Fruit fly (Drosophila melanogaster) whole organism, embryonic: ENCODE data around the gene CG42397.

Source experiments
- Awh ChIP-seq: fragments of 200-800 bp; sonication (Bioruptor generic); IDR thresholded peaks from 2 replicates; pipeline ENCODE4, ENCODE4 v1.3.6; 2022; ENCODE audit warnings: missing biosample characterization, missing genetic modification characterization
- CG11398 ChIP-seq: fragments of 200-800 bp; sonication (Bioruptor generic); optimal IDR thresholded peaks from 2 replicates; lab custom pipeline; 2016; ENCODE audit warnings: missing biosample characterization, missing genetic modification characterization
- CG12219 ChIP-seq: fragments of 200-800 bp; sonication (Bioruptor generic); optimal IDR thresholded peaks from 3 replicates; lab custom pipeline; 2018; ENCODE audit warnings: missing biosample characterization, mild to moderate bottlenecking, missing genetic modification characterization
- CG1233 ChIP-seq: fragments of 200-800 bp; sonication (Bioruptor generic); optimal IDR thresholded peaks from 4 replicates; lab custom pipeline; 2018; ENCODE audit warnings: missing biosample characterization, mild to moderate bottlenecking, missing genetic modification characterization
- CG1602 ChIP-seq: fragments of 200-800 bp; sonication (Bioruptor generic); optimal IDR thresholded peaks from 3 replicates; lab custom pipeline; 2016; ENCODE audit warnings: missing biosample characterization, missing genetic modification characterization
- CG17328 ChIP-seq: fragments of 200-800 bp; sonication (Bioruptor generic); IDR thresholded peaks from 2 replicates; pipeline ENCODE4 v1.3.6; 2022; ENCODE audit warnings: missing biosample characterization, missing genetic modification characterization
- CG17829 ChIP-seq: fragments of 200-800 bp; optimal IDR thresholded peaks from 2 replicates; lab custom pipeline; 2019; ENCODE audit warnings: missing biosample characterization, mild to moderate bottlenecking, missing genetic modification characterization, moderate library complexity
- CG18599 ChIP-seq: fragments of 200-800 bp; sonication (Bioruptor generic); optimal IDR thresholded peaks from 3 replicates; lab custom pipeline; 2017; ENCODE audit warnings: missing biosample characterization, missing genetic modification characterization, mild to moderate bottlenecking, moderate library complexity, missing genetic modification reagents
- CG2129 ChIP-seq: fragments of 200-800 bp; sonication (Bioruptor generic); IDR thresholded peaks from 2 replicates; pipeline ENCODE4 v1.3.6; 2022; ENCODE audit warnings: missing biosample characterization, missing genetic modification characterization; ENCODE audit not compliant: partially characterized antibody
- CG2199 ChIP-seq: fragments of 200-800 bp; sonication (Bioruptor generic); IDR thresholded peaks from 3 replicates; pipeline ENCODE4 v1.3.6; 2022; ENCODE audit warnings: missing biosample characterization, missing genetic modification characterization
- CG2202 ChIP-seq: fragments of 200-800 bp; sonication (Bioruptor generic); optimal IDR thresholded peaks from 2 replicates; lab custom pipeline; 2018; ENCODE audit warnings: missing biosample characterization, mild to moderate bottlenecking, missing genetic modification characterization
- CG2678 ChIP-seq: fragments of 200-800 bp; sonication (Bioruptor generic); optimal IDR thresholded peaks from 3 replicates; lab custom pipeline; 2019; ENCODE audit warnings: missing biosample characterization, mild to moderate bottlenecking, missing genetic modification characterization, moderate library complexity
- CG32767 ChIP-seq: fragments of 200-800 bp; sonication (Bioruptor generic); IDR thresholded peaks from 2 replicates; pipeline ENCODE4 v1.3.6; 2022; ENCODE audit warnings: missing biosample characterization, missing genetic modification characterization
- CG3838 ChIP-seq: fragments of 200-800 bp; sonication (Bioruptor generic); optimal IDR thresholded peaks from 3 replicates; lab custom pipeline; 2016; ENCODE audit warnings: missing biosample characterization, missing genetic modification characterization
- CG3847 ChIP-seq: fragments of 200-800 bp; sonication (Bioruptor generic); IDR thresholded peaks from 2 replicates; pipeline ENCODE4 v1.3.6; 2022; ENCODE audit warnings: missing biosample characterization, missing genetic modification characterization
- CG42726 ChIP-seq: fragments of 200-800 bp; sonication (Bioruptor generic); IDR thresholded peaks from 2 replicates; pipeline ENCODE4 v1.3.6; 2022; ENCODE audit warnings: missing biosample characterization, missing genetic modification characterization; ENCODE audit not compliant: partially characterized antibody
- CG4404 ChIP-seq: fragments of 200-800 bp; sonication (Bioruptor generic); IDR thresholded peaks from 2 replicates; pipeline ENCODE4 v1.3.6; 2022; ENCODE audit warnings: missing biosample characterization, missing genetic modification characterization
- CG6272 ChIP-seq: fragments of 200-800 bp; sonication (Bioruptor generic); IDR thresholded peaks from 2 replicates; pipeline ENCODE4 v1.3.6; 2022; ENCODE audit warnings: missing biosample characterization, missing genetic modification characterization
- CG6689 ChIP-seq: fragments of 200-800 bp; sonication (Bioruptor generic); IDR thresholded peaks from 2 replicates; pipeline ENCODE4 v1.3.6; 2022; ENCODE audit warnings: missing biosample characterization, missing genetic modification characterization
- CG7987 ChIP-seq: fragments of 200-800 bp; sonication (Bioruptor generic); optimal IDR thresholded peaks from 2 replicates; lab custom pipeline; 2018; ENCODE audit warnings: missing biosample characterization, mild to moderate bottlenecking, missing genetic modification characterization, moderate library complexity
- CG8359 ChIP-seq: fragments of 200-800 bp; sonication (Bioruptor generic); optimal IDR thresholded peaks from 2 replicates; lab custom pipeline; 2017; ENCODE audit warnings: missing biosample characterization, mild to moderate bottlenecking, missing genetic modification characterization, borderline replicate concordance
- CTCF ChIP-seq: fragments of 200-800 bp; sonication (Bioruptor generic); optimal IDR thresholded peaks from 2 replicates; lab custom pipeline; 2017; ENCODE audit warnings: missing biosample characterization, mild to moderate bottlenecking, missing genetic modification characterization, moderate library complexity
- CkIIα-i1 ChIP-seq: fragments of 200-800 bp; sonication (Bioruptor generic); IDR thresholded peaks from 2 replicates; pipeline ENCODE4 v1.3.6; 2022; ENCODE audit warnings: missing biosample characterization, missing genetic modification characterization
- D19B ChIP-seq: fragments of 200-800 bp; sonication (Bioruptor generic); optimal IDR thresholded peaks from 2 replicates; lab custom pipeline; 2017; ENCODE audit warnings: missing biosample characterization, mild to moderate bottlenecking, missing genetic modification characterization
- Dp ChIP-seq: fragments of 200-800 bp; sonication (Bioruptor generic); optimal IDR thresholded peaks from 2 replicates; lab custom pipeline; 2018; ENCODE audit warnings: missing biosample characterization, mild to moderate bottlenecking, missing genetic modification characterization, moderate library complexity
- Drgx ChIP-seq: fragments of 200-800 bp; sonication (Bioruptor generic); IDR thresholded peaks from 2 replicates; pipeline ENCODE4 v1.3.6; 2022; ENCODE audit warnings: missing biosample characterization, missing genetic modification characterization
- HLH3B ChIP-seq: fragments of 200-800 bp; sonication (Bioruptor generic); IDR thresholded peaks from 2 replicates; pipeline ENCODE4 v1.3.6; 2022; ENCODE audit warnings: missing biosample characterization, missing genetic modification characterization
- Hmr ChIP-seq: fragments of 200-800 bp; sonication (Bioruptor generic); optimal IDR thresholded peaks from 3 replicates; lab custom pipeline; 2017; ENCODE audit warnings: mild to moderate bottlenecking, missing biosample characterization, missing genetic modification reagents, missing genetic modification characterization
- MBD-R2 ChIP-seq: fragments of 200-800 bp; sonication (Bioruptor generic); IDR thresholded peaks from 2 replicates; pipeline ENCODE4 v1.3.6; 2022; ENCODE audit warnings: missing biosample characterization, missing genetic modification characterization
- Optix ChIP-seq: fragments of 200-800 bp; sonication (Bioruptor generic); IDR thresholded peaks from 3 replicates; pipeline ENCODE4 v1.3.6; 2022; ENCODE audit warnings: missing biosample characterization, missing genetic modification characterization
- Poxn ChIP-seq: fragments of 200-800 bp; sonication (Bioruptor generic); IDR thresholded peaks from 2 replicates; pipeline ENCODE4 v1.3.6; 2022; ENCODE audit warnings: missing biosample characterization, missing genetic modification characterization
- cad ChIP-seq: fragments of >200 bp; optimal IDR thresholded peaks from 2 replicates; lab custom pipeline; 2017; ENCODE audit warnings: missing biosample characterization, missing genetic modification characterization
- corto ChIP-seq: fragments of 200-800 bp; sonication (Bioruptor generic); optimal IDR thresholded peaks from 2 replicates; lab custom pipeline; 2016; ENCODE audit warnings: missing biosample characterization, mild to moderate bottlenecking, missing genetic modification characterization, moderate library complexity
- disco-r ChIP-seq: fragments of 200-800 bp; sonication (Bioruptor generic); optimal IDR thresholded peaks from 2 replicates; lab custom pipeline; 2016; ENCODE audit warnings: missing biosample characterization, missing genetic modification characterization
- fu2 ChIP-seq: fragments of 200-800 bp; sonication (Bioruptor generic); optimal IDR thresholded peaks from 2 replicates; lab custom pipeline; 2016; ENCODE audit warnings: missing biosample characterization, missing genetic modification characterization
- hbn ChIP-seq: fragments of 200-800 bp; sonication (Bioruptor generic); IDR thresholded peaks from 2 replicates; pipeline ENCODE4 v1.3.6; 2022; ENCODE audit warnings: missing biosample characterization, missing genetic modification characterization; ENCODE audit not compliant: partially characterized antibody
- lbe ChIP-seq: fragments of 200-800 bp; sonication (Bioruptor generic); optimal IDR thresholded peaks from 2 replicates; lab custom pipeline; 2016; ENCODE audit warnings: missing biosample characterization, mild to moderate bottlenecking, missing genetic modification characterization
- pum ChIP-seq: fragments of 200-800 bp; sonication (Bioruptor generic); optimal IDR thresholded peaks from 2 replicates; lab custom pipeline; 2016; ENCODE audit warnings: missing biosample characterization, missing genetic modification characterization
- stwl ChIP-seq: fragments of 200-800 bp; sonication (Bioruptor generic); optimal IDR thresholded peaks from 3 replicates; lab custom pipeline; 2018; ENCODE audit warnings: missing biosample characterization, mild to moderate bottlenecking, missing genetic modification characterization, moderate library complexity

CG42397 gene

dm6 chr3L:11973690-11974089, at the start of gene CG42397:
CG42397 (minus strand) TSS chr3L:11973790.
- peak; percentile 39 for TF ChIP-seq D19B (GFP tag; lab: Kevin White, UChicago)
- no peak for TF ChIP-seq CG42726 (GFP tag; lab: Robert Waterston, UW)
- no peak for TF ChIP-seq CG3847 (GFP tag; lab: Robert Waterston, UW)
- no peak for TF ChIP-seq Hmr (GFP tag; lab: Kevin White, UChicago)

dm6 chr3L:12021903-12022302, 48.3 kb upstream of the CG42397 start:
- TF ChIP-seq CG2129 (GFP tag; lab: Robert Waterston, UW) = no peak
- no peak for TF ChIP-seq HLH3B
- TF ChIP-seq CG18599 (GFP tag; lab: Kevin White, UChicago) = no peak
- no peak for TF ChIP-seq CG1233 (GFP tag; lab: Kevin White, UChicago)
- TF ChIP-seq MBD-R2 = no peak
- no peak for TF ChIP-seq CG17328 (GFP tag; lab: Robert Waterston, UW)
- no peak for TF ChIP-seq hbn (GFP tag; lab: Robert Waterston, UW)
- TF ChIP-seq CG4404 (GFP tag; lab: Robert Waterston, UW) = no peak
- TF ChIP-seq Poxn (GFP tag; lab: Robert Waterston, UW) = no peak
- TF ChIP-seq pum (GFP tag; lab: Kevin White, UChicago) = no peak
- TF ChIP-seq CG17829 (tag; lab: Kevin White, UChicago) = no peak
- TF ChIP-seq CG11398 (GFP tag; lab: Kevin White, UChicago) = no peak
- no peak for TF ChIP-seq Drgx (GFP tag; lab: Robert Waterston, UW)
- no peak for TF ChIP-seq Optix
- no peak for TF ChIP-seq CG1602 (GFP tag; lab: Kevin White, UChicago)
- no peak for TF ChIP-seq CkIIα-i1 (GFP tag; lab: Robert Waterston, UW)
- TF ChIP-seq disco-r (GFP tag; lab: Kevin White, UChicago) = no peak
- no peak for TF ChIP-seq CG32767
- TF ChIP-seq Awh (GFP tag; lab: Robert Waterston, UW) = peak; percentile 58; the same call in 1 of the 2 replicates
- TF ChIP-seq CG2199 (GFP tag; lab: Robert Waterston, UW) = peak; percentile 98
- TF ChIP-seq CG3838 = no peak
- no peak for TF ChIP-seq stwl (tag; lab: Kevin White, UChicago)
- no peak for TF ChIP-seq CG6689
- no peak for TF ChIP-seq Dp (GFP tag; lab: Kevin White, UChicago)
- no peak for TF ChIP-seq CG6272 (GFP tag; lab: Robert Waterston, UW)
- TF ChIP-seq CG2202 (tag; lab: Kevin White, UChicago) = no peak
- no peak for TF ChIP-seq fu2 (GFP tag; lab: Kevin White, UChicago)
- peak; percentile 99 for TF ChIP-seq CG8359 (GFP tag; lab: Kevin White, UChicago)
- TF ChIP-seq CTCF (GFP tag; lab: Kevin White, UChicago) = peak; percentile 88
- no peak for TF ChIP-seq cad (GFP tag; lab: Kevin White, UChicago)
- no peak for TF ChIP-seq CG7987 (GFP tag; lab: Kevin White, UChicago)
- no peak for TF ChIP-seq CG12219 (GFP tag; lab: Kevin White, UChicago)

DNA sequence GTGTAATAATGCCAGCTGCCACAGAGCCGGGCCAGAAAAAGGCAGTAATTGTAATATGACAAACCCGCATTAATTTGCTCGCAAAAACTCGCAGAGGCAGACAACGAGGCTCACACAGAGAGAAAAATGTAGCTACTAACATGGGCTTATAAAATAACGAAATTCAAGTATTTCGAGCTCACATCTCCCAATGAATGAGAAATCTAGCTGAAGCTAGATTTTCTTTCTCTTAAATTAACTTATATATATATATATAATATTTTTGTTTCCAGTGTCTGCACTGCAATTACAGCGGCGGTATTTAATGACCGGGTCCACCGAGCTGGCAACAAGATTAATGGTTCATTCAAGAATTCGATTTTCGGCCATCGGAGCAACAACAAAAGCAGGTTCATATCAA, 42.6 kb upstream of the CG42397 start:
- TF ChIP-seq Drgx (GFP tag; lab: Robert Waterston, UW) (peak; percentile 71), corto (GFP tag; lab: Kevin White, UChicago) (peak; percentile 10), lbe (peak; percentile 54), CG2678 (tag; lab: Kevin White, UChicago) (no peak)
